Worm (Caenorhabditis elegans) whole organism, young adult: Measurements from ENCODE around the gene tag-153.

Experiments used
- B0019.2 ChIP-seq: fragments of 200-800 bp; sonication (Bioruptor generic); conservative IDR thresholded peaks from 2 replicates; pipeline ENCODE4 v1.3.6; 2022; ENCODE audit warnings: missing genetic modification reagents, missing genetic modification characterization, missing compliant biosample characterization
- B0035.1 ChIP-seq: sonication (generic microtip); optimal IDR thresholded peaks from 2 replicates; lab custom pipeline; 2016; ENCODE audit warnings: missing genetic modification characterization, mild to moderate bottlenecking, missing compliant biosample characterization, missing genotype, missing genetic modification reagents
- C06A6.2 ChIP-seq: fragments of 200-800 bp; sonication (Bioruptor generic); conservative IDR thresholded peaks from 2 replicates; pipeline ENCODE4 v1.3.6; 2022; ENCODE audit warnings: missing genetic modification characterization, missing compliant biosample characterization
- C17E4.6 ChIP-seq: fragments of 200-800 bp; sonication (Bioruptor generic); IDR thresholded peaks from 2 replicates; pipeline ENCODE4 v1.3.6; 2022; ENCODE audit warnings: missing genetic modification reagents, missing genetic modification characterization, missing compliant biosample characterization
- D2030.7 ChIP-seq: fragments of 200-800 bp; sonication (Bioruptor generic); IDR thresholded peaks from 2 replicates; pipeline ENCODE4 v1.3.6; 2022; ENCODE audit warnings: missing genetic modification reagents, missing genetic modification characterization, missing compliant biosample characterization
- F37B4.10 ChIP-seq: fragments of 200-800 bp; sonication (Bioruptor generic); IDR thresholded peaks from 2 replicates; pipeline ENCODE4 v1.3.6; 2022; ENCODE audit warnings: missing genetic modification characterization, missing compliant biosample characterization
- F49E8.2 ChIP-seq: sonication (generic microtip); optimal IDR thresholded peaks from 3 replicates; lab custom pipeline; 2017; ENCODE audit warnings: missing genetic modification characterization, mild to moderate bottlenecking, missing compliant biosample characterization, antibody characterized with exemption, moderate library complexity; ENCODE audit not compliant: insufficient read depth
- K11D2.4 ChIP-seq: fragments of 200-800 bp; sonication (Bioruptor generic); IDR thresholded peaks from 2 replicates; pipeline ENCODE4 v1.3.6; 2022; ENCODE audit warnings: missing genetic modification reagents, missing genetic modification characterization, missing compliant biosample characterization
- Y53G8AR.9 ChIP-seq: fragments of 200-800 bp; sonication (Bioruptor generic); conservative IDR thresholded peaks from 2 replicates; pipeline ENCODE4 v1.3.6; 2022; ENCODE audit warnings: missing genetic modification reagents, missing genetic modification characterization, missing compliant biosample characterization
- Y56A3A.18 ChIP-seq: fragments of 200-800 bp; sonication (Bioruptor generic); IDR thresholded peaks from 2 replicates; pipeline ENCODE4 v1.3.6; 2022; ENCODE audit warnings: missing genetic modification reagents, missing genetic modification characterization, missing compliant biosample characterization
- Y79H2A.3 ChIP-seq: fragments of 200-800 bp; sonication (Bioruptor generic); conservative IDR thresholded peaks from 2 replicates; pipeline ENCODE4 v1.3.6; 2022; ENCODE audit warnings: missing genetic modification reagents, missing genetic modification characterization, missing compliant biosample characterization
- aptf-2 ChIP-seq: fragments of 200-800 bp; sonication (Bioruptor generic); conservative IDR thresholded peaks from 2 replicates; pipeline ENCODE4 v1.3.6; 2022; ENCODE audit warnings: missing genetic modification reagents, missing genetic modification characterization, missing compliant biosample characterization
- aptf-3 ChIP-seq: fragments of 200-800 bp; sonication (Bioruptor generic); IDR thresholded peaks from 2 replicates; pipeline ENCODE4 v1.3.6; 2022; ENCODE audit warnings: missing genetic modification characterization, missing compliant biosample characterization
- attf-6 ChIP-seq: fragments of 200-800 bp; sonication (Bioruptor generic); IDR thresholded peaks from 2 replicates; pipeline ENCODE4 v1.3.6; 2022; ENCODE audit warnings: missing genetic modification reagents, missing genetic modification characterization, missing compliant biosample characterization
- bed-1 ChIP-seq: fragments of 200-800 bp; sonication (Bioruptor generic); IDR thresholded peaks from 2 replicates; pipeline ENCODE4 v1.3.6; 2022; ENCODE audit warnings: missing genetic modification reagents, missing genetic modification characterization, missing compliant biosample characterization
- ceh-100 ChIP-seq: fragments of 200-800 bp; sonication (Bioruptor generic); IDR thresholded peaks from 2 replicates; pipeline ENCODE4 v1.3.6; 2022; ENCODE audit warnings: missing genetic modification reagents, missing genetic modification characterization, missing compliant biosample characterization
- ceh-40 ChIP-seq: fragments of 200-800 bp; sonication (Bioruptor generic); IDR thresholded peaks from 2 replicates; pipeline ENCODE4 v1.3.6; 2022; ENCODE audit warnings: missing genetic modification characterization, missing compliant biosample characterization
- ceh-58 ChIP-seq: fragments of 200-800 bp; sonication (Bioruptor generic); IDR thresholded peaks from 2 replicates; pipeline ENCODE4 v1.3.6; 2022; ENCODE audit warnings: missing genetic modification characterization, missing compliant biosample characterization
- dox-1 ChIP-seq: fragments of 200-800 bp; sonication (Bioruptor generic); IDR thresholded peaks from 2 replicates; pipeline ENCODE4 v1.3.6; 2022; ENCODE audit warnings: missing genetic modification reagents, missing genetic modification characterization, missing compliant biosample characterization
- dpff-1 ChIP-seq: sonication (generic microtip); optimal IDR thresholded peaks from 2 replicates; lab custom pipeline; 2017; ENCODE audit warnings: mild to moderate bottlenecking, missing genetic modification characterization, missing compliant biosample characterization
- egl-18 ChIP-seq: fragments of 200-800 bp; sonication (Bioruptor generic); IDR thresholded peaks from 2 replicates; pipeline ENCODE4 v1.3.6; 2022; ENCODE audit warnings: missing genetic modification reagents, missing genetic modification characterization, missing compliant biosample characterization
- egl-44 ChIP-seq: fragments of 200-800 bp; sonication (Bioruptor generic); IDR thresholded peaks from 2 replicates; pipeline ENCODE4 v1.3.6; 2022; ENCODE audit warnings: missing genetic modification reagents, missing genetic modification characterization, missing compliant biosample characterization
- hmg-1.2 ChIP-seq: fragments of 200-800 bp; sonication (Bioruptor generic); IDR thresholded peaks from 2 replicates; pipeline ENCODE4 v1.3.6; 2022; ENCODE audit warnings: missing genetic modification reagents, missing genetic modification characterization, missing compliant biosample characterization
- hsf-1 ChIP-seq: fragments of 200-800 bp; sonication (Bioruptor generic); IDR thresholded peaks from 2 replicates; pipeline ENCODE4 v1.3.6; 2022; ENCODE audit warnings: missing genetic modification reagents, missing genetic modification characterization, missing compliant biosample characterization
- lin-26 ChIP-seq: fragments of 200-800 bp; sonication (Bioruptor generic); IDR thresholded peaks from 2 replicates; pipeline ENCODE4 v1.3.6; 2022; ENCODE audit warnings: missing genetic modification reagents, missing genetic modification characterization, missing compliant biosample characterization
- lin-35 ChIP-seq, 3 experiments: fragments of 150-350 bp in 2 of 3; sonication (generic microtip) in 1 of 3; optimal IDR thresholded peaks; 2 replicates each; lab custom pipeline; 2014 to 2018; ENCODE audit warnings: missing biosample characterization in 3 of 3, missing genetic modification characterization in 3 of 3, missing genetic modification reagents in 3 of 3
- madf-3 ChIP-seq: fragments of 200-800 bp; sonication (Bioruptor generic); IDR thresholded peaks from 2 replicates; pipeline ENCODE4 v1.3.6; 2022; ENCODE audit warnings: missing genetic modification reagents, missing genetic modification characterization, missing compliant biosample characterization
- madf-6 ChIP-seq: fragments of 200-800 bp; sonication (Bioruptor generic); IDR thresholded peaks from 2 replicates; pipeline ENCODE4 v1.3.6; 2022; ENCODE audit warnings: missing genetic modification reagents, missing genetic modification characterization, missing compliant biosample characterization
- mcd-1 ChIP-seq: fragments of 200-800 bp; sonication (Bioruptor generic); IDR thresholded peaks from 2 replicates; pipeline ENCODE4 v1.3.6; 2022; ENCODE audit warnings: missing genetic modification reagents, missing genetic modification characterization, missing compliant biosample characterization
- mel-28 ChIP-seq: sonication (generic microtip); optimal IDR thresholded peaks from 2 replicates; lab custom pipeline; 2016; ENCODE audit warnings: borderline replicate concordance, mild to moderate bottlenecking, missing genetic modification characterization, missing compliant biosample characterization
- nfya-2 ChIP-seq: fragments of 200-800 bp; sonication (Bioruptor generic); IDR thresholded peaks from 2 replicates; pipeline ENCODE4 v1.3.6; 2022; ENCODE audit warnings: missing genetic modification reagents, missing genetic modification characterization, missing compliant biosample characterization
- nfyb-1 ChIP-seq: fragments of 200-800 bp; sonication (Bioruptor generic); IDR thresholded peaks from 2 replicates; pipeline ENCODE4 v1.3.6; 2022; ENCODE audit warnings: missing genetic modification reagents, missing genetic modification characterization, missing compliant biosample characterization
- nhr-179 ChIP-seq: sonication (generic microtip); optimal IDR thresholded peaks from 2 replicates; lab custom pipeline; 2016; ENCODE audit warnings: mild to moderate bottlenecking, missing genetic modification characterization, missing compliant biosample characterization
- nhr-90 ChIP-seq: sonication (generic microtip); optimal IDR thresholded peaks from 2 replicates; lab custom pipeline; 2016; ENCODE audit warnings: missing genotype, mild to moderate bottlenecking, missing genetic modification characterization, missing compliant biosample characterization
- pbrm-1 ChIP-seq: fragments of 200-800 bp; sonication (Bioruptor generic); IDR thresholded peaks from 2 replicates; pipeline ENCODE4 v1.3.6; 2022; ENCODE audit warnings: missing genetic modification reagents, missing genetic modification characterization, missing compliant biosample characterization
- rcor-1 ChIP-seq: fragments of 200-800 bp; sonication (Bioruptor generic); IDR thresholded peaks from 2 replicates; pipeline ENCODE4 v1.3.6; 2022; ENCODE audit warnings: missing genetic modification reagents, missing genetic modification characterization, missing compliant biosample characterization
- rec-8 ChIP-seq, 2 experiments: sonication (generic microtip); optimal IDR thresholded peaks; 2 replicates each; lab custom pipeline; 2016; ENCODE audit warnings: mild to moderate bottlenecking in 2 of 2, missing genetic modification characterization in 2 of 2, missing genetic modification reagents in 2 of 2, missing genotype in 2 of 2, missing biosample characterization in 1 of 2, missing compliant biosample characterization in 1 of 2, moderate library complexity in 1 of 2
- sdz-38 ChIP-seq: sonication (generic microtip); optimal IDR thresholded peaks from 2 replicates; lab custom pipeline; 2016; ENCODE audit warnings: missing genotype, missing genetic modification characterization, missing compliant biosample characterization
- sea-2 ChIP-seq: fragments of 200-800 bp; sonication (Bioruptor generic); IDR thresholded peaks from 2 replicates; pipeline ENCODE4 v1.3.6; 2022; ENCODE audit warnings: missing genetic modification characterization, missing compliant biosample characterization
- snpc-4 ChIP-seq, 5 experiments: fragments of 150-350 bp in 1 of 5; sonication (generic microtip) in 4 of 5; optimal IDR thresholded peaks; 2 replicates each; lab custom pipeline; 2014 to 2018; ENCODE audit warnings: missing genetic modification characterization in 5 of 5, missing biosample characterization in 3 of 5, antibody characterized with exemption in 2 of 5, mild to moderate bottlenecking in 2 of 5, missing compliant biosample characterization in 2 of 5, missing genotype in 2 of 5, moderate library complexity in 2 of 5, missing genetic modification reagents in 1 of 5
- tlf-1 ChIP-seq: fragments of 200-800 bp; sonication (Bioruptor generic); optimal IDR thresholded peaks from 2 replicates; lab custom pipeline; 2018; ENCODE audit warnings: mild to moderate bottlenecking, missing genetic modification characterization, missing compliant biosample characterization
- zfh-2 ChIP-seq: fragments of 200-800 bp; sonication (Bioruptor generic); conservative IDR thresholded peaks from 2 replicates; pipeline ENCODE4 v1.3.6; 2022; ENCODE audit warnings: missing genetic modification reagents, missing genetic modification characterization, missing compliant biosample characterization
- zim-3 ChIP-seq: sonication (generic microtip); optimal IDR thresholded peaks from 2 replicates; lab custom pipeline; 2017; ENCODE audit warnings: mild to moderate bottlenecking, missing genetic modification characterization, moderate library complexity, missing compliant biosample characterization
- ztf-28 ChIP-seq: fragments of 200-800 bp; sonication (Bioruptor generic); IDR thresholded peaks from 2 replicates; pipeline ENCODE4 v1.3.6; 2022; ENCODE audit warnings: missing genetic modification reagents, missing genetic modification characterization, missing compliant biosample characterization

The tag-153 gene

DNA sequence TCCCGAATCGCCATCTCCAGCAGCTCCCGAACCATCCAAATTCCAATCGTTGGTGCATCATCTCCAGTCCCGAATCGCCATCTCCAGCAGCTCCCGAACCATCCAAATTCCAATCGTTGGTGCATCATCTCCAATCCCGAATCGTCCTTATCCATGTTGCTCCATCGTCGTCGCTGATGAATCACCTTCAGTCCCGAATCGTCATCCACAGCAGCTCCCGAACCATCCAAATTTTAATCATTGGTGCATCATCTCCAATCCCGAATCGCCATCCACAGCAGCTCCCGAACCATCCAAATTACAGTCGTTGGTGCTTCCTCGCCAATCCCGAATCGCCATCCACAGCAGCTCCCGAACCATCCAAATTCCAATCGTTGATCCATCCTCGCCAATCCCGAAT lies 16.4 kb downstream of the tag-153 start:
- peak; percentile 54; the same call in 1 of the 2 replicates for TF ChIP-seq hsf-1 (GFP tag; lab: Robert Waterston, UW)
- TF ChIP-seq hmg-1.2, result peak; percentile 23; the same call in 1 of the 2 replicates
- peak; percentile 24; the same call in 1 of the 2 replicates for TF ChIP-seq egl-44 (GFP tag; lab: Robert Waterston, UW)
- TF ChIP-seq sea-2, result 0 out of 2 replicates have a peak, but pooled peaks have one; percentile 64
- TF ChIP-seq F37B4.10 (GFP tag; lab: Robert Waterston, UW), result peak; percentile 89; the same call in 1 of the 2 replicates
- 0 out of 2 replicates have a peak, but pooled peaks have one; percentile 8 for TF ChIP-seq mcd-1
- 0 out of 2 replicates have a peak, but pooled peaks have one; percentile 36 for TF ChIP-seq Y79H2A.3 (GFP tag; lab: Robert Waterston, UW)
- 0 out of 2 replicates have a peak, but pooled peaks have one; percentile 46 for TF ChIP-seq pbrm-1
- TF ChIP-seq rcor-1 (GFP tag; lab: Robert Waterston, UW), result peak; percentile 31; the same call in 1 of the 2 replicates
- TF ChIP-seq Y56A3A.18, result peak; percentile 42; the same call in 1 of the 2 replicates

DNA sequence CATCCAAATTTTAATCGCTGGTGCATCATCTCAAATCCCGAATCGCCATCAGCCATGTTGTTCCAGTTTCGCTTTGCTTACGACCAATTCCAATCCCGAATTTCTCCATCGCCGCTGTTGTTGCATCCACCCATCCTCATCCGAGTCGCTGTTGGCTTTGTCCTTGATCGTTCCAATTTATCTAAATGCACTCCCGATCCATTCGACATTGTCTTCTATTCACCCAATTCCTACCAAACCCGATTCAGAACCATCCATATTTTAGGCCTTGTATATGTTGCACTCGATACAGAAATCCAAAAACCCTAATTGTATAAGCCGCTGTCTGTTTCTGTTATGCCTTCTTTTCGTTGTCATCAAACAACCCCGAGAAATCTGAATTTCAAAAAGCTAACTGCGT lies 17.4 kb downstream of the tag-153 start:
- TF ChIP-seq nhr-179 (tag; lab: Kevin White, UChicago), result no peak
- 0 out of 2 replicates have a peak, but pooled peaks have one; percentile 27 for TF ChIP-seq aptf-2
- TF ChIP-seq Y56A3A.18, result peak; percentile 94
- TF ChIP-seq lin-26 (GFP tag; lab: Robert Waterston, UW), result peak; percentile 45
- peak; percentile 80 for TF ChIP-seq madf-3
- 0 out of 2 replicates have a peak, but pooled peaks have one; percentile 42 for TF ChIP-seq attf-6
- 0 out of 2 replicates have a peak, but pooled peaks have one; percentile 86 for TF ChIP-seq ceh-58
- TF ChIP-seq K11D2.4 (GFP tag; lab: Robert Waterston, UW), result peak; percentile 87
- no peak for TF ChIP-seq dpff-1 (tag; lab: Kevin White, UChicago)
- no peak for TF ChIP-seq rec-8 (tag; optimal IDR thresholded peaks at IDR 0.05; lab: Kevin White, UChicago)
- peak; percentile 81 for TF ChIP-seq nfya-2
- TF ChIP-seq F49E8.2 (tag; lab: Kevin White, UChicago), result peak; percentile 37
- peak; percentile 21 for TF ChIP-seq mel-28 (tag; lab: Kevin White, UChicago)
- TF ChIP-seq D2030.7, result peak; percentile 26; the same call in 1 of the 2 replicates
- peak; percentile 72 for TF ChIP-seq ceh-100 (GFP tag; lab: Robert Waterston, UW)
- TF ChIP-seq ztf-28 (GFP tag; lab: Robert Waterston, UW), result peak; percentile 28; the same call in 1 of the 2 replicates
- TF ChIP-seq aptf-3 (GFP tag; lab: Robert Waterston, UW), result 0 out of 2 replicates have a peak, but pooled peaks have one; percentile 11
- TF ChIP-seq snpc-4 (GFP tag; optimal IDR thresholded peaks at IDR 0.05; lab: Kevin White, UChicago), result no peak
- no peak for TF ChIP-seq snpc-4 (tag; optimal IDR thresholded peaks at IDR 0.05; lab: Kevin White, UChicago)
- TF ChIP-seq Y53G8AR.9 (GFP tag; lab: Robert Waterston, UW), result peak; percentile 96
- no peak for TF ChIP-seq zim-3 (tag; lab: Kevin White, UChicago)
- peak; percentile 59; the same call in 1 of the 2 replicates for TF ChIP-seq hsf-1 (GFP tag; lab: Robert Waterston, UW)
- no peak for TF ChIP-seq nhr-90 (tag; lab: Kevin White, UChicago)
- peak; percentile 47 for TF ChIP-seq tlf-1 (GFP tag; lab: Kevin White, UChicago)
- TF ChIP-seq lin-35 (GFP tag; optimal IDR thresholded peaks at IDR 0.05; lab: Kevin White, UChicago), result peak in 1 of 3 experiments; percentile 49
- peak; percentile 94 for TF ChIP-seq F37B4.10 (GFP tag; lab: Robert Waterston, UW)
- peak; percentile 80 for TF ChIP-seq C06A6.2
- no peak for TF ChIP-seq egl-18
- no peak for TF ChIP-seq sdz-38 (tag; lab: Kevin White, UChicago)
- TF ChIP-seq B0019.2 (GFP tag; lab: Robert Waterston, UW), result peak; percentile 32; the same call in 1 of the 2 replicates
- TF ChIP-seq ceh-40 (GFP tag; lab: Robert Waterston, UW), result peak; percentile 75
- TF ChIP-seq bed-1 (GFP tag; lab: Robert Waterston, UW), result 0 out of 2 replicates have a peak, but pooled peaks have one; percentile 23
- peak; percentile 62 for TF ChIP-seq hmg-1.2
- peak; percentile 54; the same call in 1 of the 2 replicates for TF ChIP-seq C17E4.6
- TF ChIP-seq nfyb-1 (GFP tag; lab: Robert Waterston, UW), result peak; percentile 86
- TF ChIP-seq B0035.1 (tag; lab: Kevin White, UChicago), result no peak
- peak; percentile 58; the same call in 1 of the 2 replicates for TF ChIP-seq dox-1 (GFP tag; lab: Robert Waterston, UW)
- peak; percentile 72; the same call in 1 of the 2 replicates for TF ChIP-seq egl-44 (GFP tag; lab: Robert Waterston, UW)
- TF ChIP-seq madf-6 (GFP tag; lab: Robert Waterston, UW), result peak; percentile 61
- 0 out of 2 replicates have a peak, but pooled peaks have one; percentile 4 for TF ChIP-seq zfh-2 (GFP tag; lab: Robert Waterston, UW)
